Fruit fly (Drosophila melanogaster) whole organism, embryonic: ENCODE measurements around the gene Agpat2.

Source experiments
- Asciz ChIP-seq: fragments of 200-800 bp; sonication (Bioruptor generic); optimal IDR thresholded peaks from 2 replicates; lab custom pipeline; 2017; ENCODE audit warnings: missing biosample characterization, mild to moderate bottlenecking, missing genetic modification characterization, missing genetic modification reagents
- BEAF-32 ChIP-seq: fragments of 200-800 bp; sonication (Bioruptor generic); optimal IDR thresholded peaks from 3 replicates; lab custom pipeline; 2017; ENCODE audit warnings: missing biosample characterization, missing genetic modification characterization, mild to moderate bottlenecking, moderate library complexity, missing genetic modification reagents
- CG10462 ChIP-seq: fragments of 200-800 bp; sonication (Bioruptor generic); optimal IDR thresholded peaks from 2 replicates; lab custom pipeline; 2016; ENCODE audit warnings: missing biosample characterization, missing genetic modification characterization
- CG10654 ChIP-seq: fragments of 200-800 bp; sonication (Bioruptor generic); optimal IDR thresholded peaks from 2 replicates; lab custom pipeline; 2016; ENCODE audit warnings: missing biosample characterization, missing genetic modification characterization
- CG12155 ChIP-seq: fragments of 200-800 bp; sonication (Bioruptor generic); optimal IDR thresholded peaks from 3 replicates; lab custom pipeline; 2016; ENCODE audit warnings: missing biosample characterization, missing genetic modification characterization
- CG12942 ChIP-seq: fragments of 200-800 bp; sonication (Bioruptor generic); optimal IDR thresholded peaks from 3 replicates; lab custom pipeline; 2016; ENCODE audit warnings: missing biosample characterization, missing genetic modification characterization
- CG14014 ChIP-seq: fragments of 200-800 bp; sonication (Bioruptor generic); IDR thresholded peaks from 2 replicates; pipeline ENCODE4 v1.3.6; 2022; ENCODE audit warnings: missing biosample characterization, missing genetic modification characterization
- CG14667 ChIP-seq: fragments of 200-800 bp; sonication (Bioruptor generic); IDR thresholded peaks from 2 replicates; pipeline ENCODE4 v1.3.6; 2022; ENCODE audit warnings: missing biosample characterization, missing genetic modification characterization
- CG1647 ChIP-seq: fragments of 200-800 bp; sonication (Bioruptor generic); optimal IDR thresholded peaks from 3 replicates; lab custom pipeline; 2016; ENCODE audit warnings: missing biosample characterization, missing genetic modification characterization
- CG17385 ChIP-seq: fragments of 200-800 bp; sonication (Bioruptor generic); optimal IDR thresholded peaks from 3 replicates; lab custom pipeline; 2018; ENCODE audit warnings: missing biosample characterization, mild to moderate bottlenecking, missing genetic modification characterization
- CG2712 ChIP-seq: fragments of 200-800 bp; optimal IDR thresholded peaks from 3 replicates; lab custom pipeline; 2019; ENCODE audit warnings: missing biosample characterization, mild to moderate bottlenecking, missing genetic modification characterization, moderate library complexity
- CG33213 ChIP-seq: fragments of 200-800 bp; sonication (Bioruptor generic); optimal IDR thresholded peaks from 3 replicates; lab custom pipeline; 2016; ENCODE audit warnings: missing biosample characterization, missing genetic modification characterization
- CG3838 ChIP-seq: fragments of 200-800 bp; sonication (Bioruptor generic); optimal IDR thresholded peaks from 3 replicates; lab custom pipeline; 2016; ENCODE audit warnings: missing biosample characterization, missing genetic modification characterization
- CG42726 ChIP-seq: fragments of 200-800 bp; sonication (Bioruptor generic); IDR thresholded peaks from 2 replicates; pipeline ENCODE4 v1.3.6; 2022; ENCODE audit warnings: missing biosample characterization, missing genetic modification characterization; ENCODE audit not compliant: partially characterized antibody
- CG4360 ChIP-seq: fragments of 200-800 bp; sonication (Bioruptor generic); IDR thresholded peaks from 2 replicates; pipeline ENCODE4 v1.3.6; 2022; ENCODE audit warnings: missing biosample characterization, missing genetic modification characterization
- CG4820 ChIP-seq: fragments of 200-800 bp; sonication (Bioruptor generic); optimal IDR thresholded peaks from 3 replicates; lab custom pipeline; 2016; ENCODE audit warnings: missing biosample characterization, missing genetic modification characterization
- CG8290 ChIP-seq, 3 experiments: fragments of 200-800 bp; sonication (Bioruptor generic); optimal IDR thresholded peaks; 2 replicates each; lab custom pipeline; 2016 to 2019; ENCODE audit warnings: missing biosample characterization in 3 of 3, missing genetic modification characterization in 3 of 3, mild to moderate bottlenecking in 2 of 3, moderate library complexity in 1 of 3
- Deaf1 ChIP-seq: fragments of 200-800 bp; optimal IDR thresholded peaks from 3 replicates; lab custom pipeline; 2019; ENCODE audit warnings: missing biosample characterization, mild to moderate bottlenecking, missing genetic modification characterization, moderate library complexity
- Dek ChIP-seq: fragments of 200-800 bp; sonication (Bioruptor generic); optimal IDR thresholded peaks from 3 replicates; lab custom pipeline; 2019; ENCODE audit warnings: missing biosample characterization, mild to moderate bottlenecking, missing genetic modification characterization, moderate library complexity
- Dfd ChIP-seq, 2 experiments: fragments of >200 bp; optimal IDR thresholded peaks; 2 replicates each; lab custom pipeline; 2017; ENCODE audit warnings: missing biosample characterization in 2 of 2, missing genetic modification characterization in 2 of 2
- MBD-R2 ChIP-seq: fragments of 200-800 bp; sonication (Bioruptor generic); IDR thresholded peaks from 2 replicates; pipeline ENCODE4 v1.3.6; 2022; ENCODE audit warnings: missing biosample characterization, missing genetic modification characterization
- Med ChIP-seq: fragments of 200-800 bp; sonication (Bioruptor generic); peaks from one replicate; lab custom pipeline; 2016; ENCODE audit warnings: missing biosample characterization, missing genetic modification characterization, mild to moderate bottlenecking, inconsistent platforms, moderate library complexity
- NC2α ChIP-seq: fragments of 200-800 bp; sonication (Bioruptor generic); optimal IDR thresholded peaks from 2 replicates; lab custom pipeline; 2016; ENCODE audit warnings: missing biosample characterization, missing genetic modification characterization
- Nf-YA ChIP-seq: fragments of 200-800 bp; sonication (Bioruptor generic); IDR thresholded peaks from 2 replicates; pipeline ENCODE4 v1.3.6; 2022; ENCODE audit warnings: missing biosample characterization, missing genetic modification characterization
- Scr ChIP-seq: fragments of 200-800 bp; sonication (Bioruptor generic); IDR thresholded peaks from 2 replicates; pipeline ENCODE4 v1.3.6; 2022; ENCODE audit warnings: missing biosample characterization, missing genetic modification characterization; ENCODE audit not compliant: partially characterized antibody
- Stat92E ChIP-seq, 3 experiments: fragments of >200 bp in 2 of 3; fragments of 200-800 bp in 1 of 3; sonication (Bioruptor generic) in 1 of 3; optimal IDR thresholded peaks; 2 replicates each; lab custom pipeline; 2017 to 2019; ENCODE audit warnings: missing biosample characterization in 3 of 3, missing genetic modification characterization in 3 of 3, mild to moderate bottlenecking in 1 of 3, moderate library complexity in 1 of 3
- bab2 ChIP-seq: fragments of 200-800 bp; sonication (Bioruptor generic); optimal IDR thresholded peaks from 2 replicates; lab custom pipeline; 2016; ENCODE audit warnings: missing biosample characterization, missing genetic modification characterization
- cato ChIP-seq: fragments of 200-800 bp; sonication (Bioruptor generic); optimal IDR thresholded peaks from 2 replicates; lab custom pipeline; 2016; ENCODE audit warnings: missing biosample characterization, missing genetic modification characterization, borderline replicate concordance
- chm ChIP-seq: fragments of 200-800 bp; sonication (Bioruptor generic); IDR thresholded peaks from 2 replicates; pipeline ENCODE4 v1.3.6; 2022; ENCODE audit warnings: missing biosample characterization, missing genetic modification characterization
- exex ChIP-seq: fragments of 200-800 bp; sonication (Bioruptor generic); optimal IDR thresholded peaks from 4 replicates; lab custom pipeline; 2018; ENCODE audit warnings: missing biosample characterization, mild to moderate bottlenecking, missing genetic modification characterization, moderate library complexity
- fu2 ChIP-seq: fragments of 200-800 bp; sonication (Bioruptor generic); optimal IDR thresholded peaks from 2 replicates; lab custom pipeline; 2016; ENCODE audit warnings: missing biosample characterization, missing genetic modification characterization
- ham ChIP-seq: fragments of 200-800 bp; sonication (Bioruptor generic); IDR thresholded peaks from 2 replicates; pipeline ENCODE4 v1.3.6; 2022; ENCODE audit warnings: missing biosample characterization, missing genetic modification characterization
- ken ChIP-seq: fragments of 200-800 bp; sonication (Bioruptor generic); IDR thresholded peaks from 3 replicates; pipeline ENCODE4 v1.3.6; 2022; ENCODE audit warnings: missing biosample characterization, missing genetic modification characterization
- klu ChIP-seq: fragments of 200-800 bp; sonication (Bioruptor generic); IDR thresholded peaks from 2 replicates; pipeline ENCODE4 v1.3.6; 2022; ENCODE audit warnings: missing biosample characterization, missing genetic modification characterization
- knrl ChIP-seq: fragments of 200-800 bp; sonication (Bioruptor generic); IDR thresholded peaks from 3 replicates; pipeline ENCODE4 v1.3.6; 2022; ENCODE audit warnings: missing biosample characterization, missing genetic modification characterization; ENCODE audit not compliant: partially characterized antibody
- mirr ChIP-seq: fragments of 200-800 bp; sonication (Bioruptor generic); optimal IDR thresholded peaks from 3 replicates; lab custom pipeline; 2018; ENCODE audit warnings: missing biosample characterization, mild to moderate bottlenecking, missing genetic modification characterization
- mld ChIP-seq: fragments of 200-800 bp; sonication (Bioruptor generic); IDR thresholded peaks from 3 replicates; pipeline ENCODE4 v1.3.6; 2022; ENCODE audit warnings: missing biosample characterization, missing genetic modification characterization; ENCODE audit not compliant: partially characterized antibody
- pnt ChIP-seq: fragments of 200-800 bp; sonication (Bioruptor generic); optimal IDR thresholded peaks from 3 replicates; lab custom pipeline; 2016; ENCODE audit warnings: missing biosample characterization, missing genetic modification characterization
- salm ChIP-seq: fragments of 200-800 bp; sonication (Bioruptor generic); optimal IDR thresholded peaks from 2 replicates; lab custom pipeline; 2018; ENCODE audit warnings: missing biosample characterization, mild to moderate bottlenecking, missing genetic modification characterization
- sens ChIP-seq: fragments of 200-800 bp; sonication (Bioruptor generic); peaks from one replicate; lab custom pipeline; 2016; ENCODE audit warnings: missing biosample characterization, missing genetic modification characterization
- sna ChIP-seq: fragments of 200-800 bp; sonication (Bioruptor generic); IDR thresholded peaks from 2 replicates; pipeline ENCODE4 v1.3.6; 2022; ENCODE audit warnings: missing biosample characterization, missing genetic modification characterization; ENCODE audit not compliant: partially characterized antibody
- so ChIP-seq: fragments of 200-800 bp; sonication (Bioruptor generic); IDR thresholded peaks from 3 replicates; pipeline ENCODE4 v1.3.6; 2022; ENCODE audit warnings: missing biosample characterization, missing genetic modification characterization
- sug ChIP-seq: fragments of 200-800 bp; optimal IDR thresholded peaks from 2 replicates; lab custom pipeline; 2019; ENCODE audit warnings: missing biosample characterization, mild to moderate bottlenecking, missing genetic modification characterization, moderate library complexity
- tll ChIP-seq, 2 experiments: fragments of 200-800 bp in 1 of 2; fragments of >200 bp in 1 of 2; sonication (Bioruptor generic) in 1 of 2; optimal IDR thresholded peaks; 2 replicates each; lab custom pipeline; 2017 to 2019; ENCODE audit warnings: missing biosample characterization in 2 of 2, missing genetic modification characterization in 2 of 2, mild to moderate bottlenecking in 1 of 2, moderate library complexity in 1 of 2
- twi ChIP-seq: fragments of 200-800 bp; optimal IDR thresholded peaks from 2 replicates; lab custom pipeline; 2019; ENCODE audit warnings: missing biosample characterization, mild to moderate bottlenecking, missing genetic modification characterization, moderate library complexity
- tx ChIP-seq: fragments of 200-800 bp; sonication (Bioruptor generic); optimal IDR thresholded peaks from 2 replicates; lab custom pipeline; 2016; ENCODE audit warnings: missing biosample characterization, missing genetic modification characterization
- wdn ChIP-seq: fragments of 200-800 bp; sonication (Bioruptor generic); IDR thresholded peaks from 2 replicates; pipeline ENCODE4 v1.3.6; 2022; ENCODE audit warnings: missing biosample characterization, missing genetic modification characterization

Gene Agpat2

DNA sequence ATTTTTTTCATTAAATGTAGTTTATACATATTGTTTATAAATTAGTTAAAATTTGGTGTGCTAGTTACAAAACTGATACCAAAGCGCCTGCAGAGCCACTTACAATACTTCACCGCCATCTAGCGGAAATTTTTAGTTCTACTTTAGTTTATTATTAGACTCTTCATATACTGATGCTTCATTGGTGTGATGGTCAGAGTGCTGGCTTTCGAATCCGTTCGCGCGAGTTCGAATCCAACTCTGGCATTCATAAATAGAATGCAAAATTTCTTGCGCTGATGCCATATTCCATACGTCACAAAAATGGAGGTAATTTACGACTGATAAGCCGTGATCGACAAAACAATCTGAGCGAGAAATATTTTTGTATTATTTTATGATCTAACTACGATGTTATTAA lies 21.8 kb upstream of the Agpat2 start (continued):
- TF ChIP-seq CG3838 (GFP tag; lab: Kevin White, UChicago) (no peak), CG14667 (GFP tag; lab: Robert Waterston, UW) (no peak), tx (GFP tag; lab: Kevin White, UChicago) (no peak), MBD-R2 (GFP tag; lab: Robert Waterston, UW) (no peak), CG12942 (GFP tag; lab: Kevin White, UChicago) (no peak)

DNA sequence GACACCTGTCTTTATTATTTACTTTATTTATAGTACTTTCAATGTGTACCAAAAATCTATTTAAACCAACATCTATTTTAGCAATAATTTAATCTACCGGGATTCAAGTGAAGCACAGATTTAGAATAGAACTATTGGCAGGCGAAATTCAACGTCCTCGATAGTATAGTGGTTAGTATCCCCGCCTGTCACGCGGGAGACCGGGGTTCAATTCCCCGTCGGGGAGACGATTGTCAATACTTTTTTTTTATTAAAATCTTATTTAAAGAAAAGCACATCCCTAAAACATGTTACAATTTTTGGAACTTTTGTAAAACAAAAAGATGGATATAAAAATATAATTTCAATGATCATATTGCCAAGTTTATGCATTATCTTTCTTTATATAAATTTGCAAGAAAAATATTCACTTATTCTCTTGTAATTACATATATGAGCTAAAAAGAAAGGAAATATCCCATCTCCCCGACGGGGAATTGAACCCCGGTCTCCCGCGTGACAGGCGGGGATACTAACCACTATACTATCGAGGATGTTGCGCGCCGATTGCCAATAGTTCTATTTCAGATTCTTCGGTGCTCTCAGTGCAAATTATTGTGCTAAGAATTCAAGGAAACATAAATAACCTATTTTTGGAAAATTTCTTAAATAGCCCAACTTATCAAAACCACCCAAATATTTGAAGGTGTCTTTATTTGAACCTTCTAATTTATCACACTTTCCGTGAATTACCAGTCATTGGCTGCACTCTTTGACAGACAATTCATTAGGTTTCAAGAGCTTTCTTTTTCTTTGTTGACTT lies 18.0 kb upstream of the Agpat2 start, which contains the start of gene CG43796:
Gene CG43796, plus strand, starts transcription at position 752 of the 802 bp plus-strand sequence.
- no peak for TF ChIP-seq cato (GFP tag; lab: Kevin White, UChicago)
- TF ChIP-seq mirr = no peak
- no peak for TF ChIP-seq fu2 (GFP tag; lab: Kevin White, UChicago)
- TF ChIP-seq CG8290 (GFP tag; optimal IDR thresholded peaks at IDR 0.05; lab: Kevin White, UChicago) = no peak
- TF ChIP-seq CG8290 (tag; optimal IDR thresholded peaks at IDR 0.05; lab: Kevin White, UChicago) = no peak
- no peak for TF ChIP-seq chm
- TF ChIP-seq sug (tag; lab: Kevin White, UChicago) = no peak
- TF ChIP-seq CG14014 (GFP tag; lab: Robert Waterston, UW) = no peak
- peak; percentile 65 for TF ChIP-seq Scr (GFP tag; lab: Robert Waterston, UW)
- TF ChIP-seq CG42726 = peak; percentile 41
- TF ChIP-seq CG2712 (tag; lab: Kevin White, UChicago) = no peak
- no peak for TF ChIP-seq wdn (GFP tag; lab: Robert Waterston, UW)
- TF ChIP-seq BEAF-32 (GFP tag; lab: Kevin White, UChicago) = no peak
- TF ChIP-seq CG17385 = no peak
- TF ChIP-seq twi (tag; lab: Kevin White, UChicago) = no peak
- no peak for TF ChIP-seq ken
- no peak for TF ChIP-seq so (GFP tag; lab: Robert Waterston, UW)
- no peak for TF ChIP-seq Dek (tag; lab: Kevin White, UChicago)
- no peak for TF ChIP-seq CG4820 (GFP tag; lab: Kevin White, UChicago)
- no peak for TF ChIP-seq klu
- no peak for TF ChIP-seq bab2 (GFP tag; lab: Kevin White, UChicago)
- peak in 1 of 3 experiments; percentile 31 for TF ChIP-seq Stat92E (GFP tag; optimal IDR thresholded peaks at IDR 0.05; lab: Kevin White, UChicago)
- no peak for TF ChIP-seq Med (GFP tag; lab: Kevin White, UChicago)
- TF ChIP-seq knrl (GFP tag; lab: Robert Waterston, UW) = peak; percentile 51; the same call in 1 of the 3 replicates
- TF ChIP-seq Dfd (GFP tag; optimal IDR thresholded peaks at IDR 0.05; lab: Kevin White, UChicago) = no peak
- peak; percentile 81 for TF ChIP-seq sens (GFP tag; lab: Kevin White, UChicago)
- TF ChIP-seq exex (tag; lab: Kevin White, UChicago) = peak; percentile 22
- TF ChIP-seq Asciz = no peak
- no peak for TF ChIP-seq CG12155 (GFP tag; lab: Kevin White, UChicago)
- TF ChIP-seq CG1647 = no peak
- no peak for TF ChIP-seq salm (tag; lab: Kevin White, UChicago)
- TF ChIP-seq sna = 0 out of 2 replicates have a peak, but pooled peaks have one; percentile 18
- no peak for TF ChIP-seq NC2α (GFP tag; lab: Kevin White, UChicago)
- TF ChIP-seq CG10654 = no peak
- no peak for TF ChIP-seq CG4360
- no peak for TF ChIP-seq pnt
- no peak for TF ChIP-seq ham
- no peak for TF ChIP-seq tll (GFP tag; optimal IDR thresholded peaks at IDR 0.05; lab: Kevin White, UChicago)
- TF ChIP-seq Nf-YA (GFP tag; lab: Robert Waterston, UW) = no peak
- peak; percentile 76; the same call in 2 of the 3 replicates for TF ChIP-seq mld
- TF ChIP-seq CG33213 (GFP tag; lab: Kevin White, UChicago) = no peak
- no peak for TF ChIP-seq CG10462
- TF ChIP-seq Deaf1 (tag; lab: Kevin White, UChicago) = no peak
